Fruit fly (Drosophila melanogaster) whole organism, prepupa: ENCODE data around the gene TTLL3A.

Experiments
- Blimp-1 ChIP-seq: fragments of 200-800 bp; sonication (Bioruptor generic); optimal IDR thresholded peaks from 3 replicates; lab custom pipeline; 2017; ENCODE audit warnings: missing biosample characterization, missing genetic modification characterization, mild to moderate bottlenecking, moderate library complexity, missing genetic modification reagents
- CG10631 ChIP-seq: fragments of 200-800 bp; sonication (Bioruptor generic); optimal IDR thresholded peaks from 2 replicates; lab custom pipeline; 2016; ENCODE audit warnings: missing biosample characterization, missing genetic modification characterization
- CG11294 ChIP-seq: fragments of 200-800 bp; sonication (Bioruptor generic); IDR thresholded peaks from 2 replicates; pipeline ENCODE4 v1.3.6; 2022; ENCODE audit warnings: missing biosample characterization, missing genetic modification characterization
- CG11762 ChIP-seq: fragments of 200-800 bp; sonication (Bioruptor generic); optimal IDR thresholded peaks from 3 replicates; lab custom pipeline; 2016; ENCODE audit warnings: missing biosample characterization, missing genetic modification characterization; ENCODE audit not compliant: insufficient read depth
- CG11902 ChIP-seq: fragments of 200-800 bp; sonication (Bioruptor generic); optimal IDR thresholded peaks from 3 replicates; lab custom pipeline; 2016; ENCODE audit warnings: missing biosample characterization, missing genetic modification characterization
- CG15336 ChIP-seq: fragments of 200-800 bp; sonication (Bioruptor generic); IDR thresholded peaks from 2 replicates; pipeline ENCODE4 v1.3.6; 2022; ENCODE audit warnings: missing biosample characterization, missing genetic modification characterization
- CG16779 ChIP-seq: fragments of 200-800 bp; sonication (Bioruptor generic); optimal IDR thresholded peaks from 3 replicates; lab custom pipeline; 2017; ENCODE audit warnings: missing biosample characterization, mild to moderate bottlenecking, missing genetic modification characterization
- CG3032 ChIP-seq: fragments of 200-800 bp; optimal IDR thresholded peaks from 2 replicates; lab custom pipeline; 2019; ENCODE audit warnings: missing biosample characterization, mild to moderate bottlenecking, missing genetic modification characterization, moderate library complexity
- CG31627 ChIP-seq: fragments of 200-800 bp; sonication (Bioruptor generic); optimal IDR thresholded peaks from 3 replicates; lab custom pipeline; 2016; ENCODE audit warnings: missing biosample characterization, missing genetic modification characterization
- CG32006 ChIP-seq: fragments of 200-800 bp; sonication (Bioruptor generic); optimal IDR thresholded peaks from 3 replicates; lab custom pipeline; 2017; ENCODE audit warnings: missing biosample characterization, mild to moderate bottlenecking, missing genetic modification characterization
- CG3919 ChIP-seq: fragments of 200-800 bp; sonication (Bioruptor generic); optimal IDR thresholded peaks from 3 replicates; lab custom pipeline; 2016; ENCODE audit warnings: missing biosample characterization, missing genetic modification characterization
- CG4318 ChIP-seq: fragments of 200-800 bp; sonication (Bioruptor generic); optimal IDR thresholded peaks from 3 replicates; lab custom pipeline; 2017; ENCODE audit warnings: missing biosample characterization, mild to moderate bottlenecking, missing genetic modification characterization
- CG6276 ChIP-seq: fragments of 200-800 bp; sonication (Bioruptor generic); optimal IDR thresholded peaks from 2 replicates; lab custom pipeline; 2017; ENCODE audit warnings: missing biosample characterization, mild to moderate bottlenecking, missing genetic modification characterization
- CG6792 ChIP-seq: fragments of 200-800 bp; sonication (Bioruptor generic); optimal IDR thresholded peaks from 3 replicates; lab custom pipeline; 2016; ENCODE audit warnings: missing biosample characterization, missing genetic modification characterization
- CG6808 ChIP-seq: fragments of 200-800 bp; sonication (Bioruptor generic); optimal IDR thresholded peaks from 3 replicates; lab custom pipeline; 2017; ENCODE audit warnings: missing biosample characterization, missing genetic modification characterization, mild to moderate bottlenecking, moderate library complexity, missing genetic modification reagents
- CG6854 ChIP-seq: fragments of 200-800 bp; sonication (Bioruptor generic); optimal IDR thresholded peaks from 2 replicates; lab custom pipeline; 2017; ENCODE audit warnings: missing biosample characterization, mild to moderate bottlenecking, missing genetic modification characterization
- CG7368 ChIP-seq: fragments of 200-800 bp; sonication (Bioruptor generic); optimal IDR thresholded peaks from 3 replicates; lab custom pipeline; 2016; ENCODE audit warnings: missing biosample characterization, missing genetic modification characterization
- CG8319 ChIP-seq: fragments of 200-800 bp; sonication (Bioruptor generic); optimal IDR thresholded peaks from 3 replicates; lab custom pipeline; 2016; ENCODE audit warnings: missing biosample characterization, missing genetic modification characterization
- CG8632 ChIP-seq: fragments of 200-800 bp; sonication (Bioruptor generic); optimal IDR thresholded peaks from 3 replicates; lab custom pipeline; 2016; ENCODE audit warnings: missing biosample characterization, missing genetic modification characterization
- CG9139 ChIP-seq: fragments of 200-800 bp; sonication (Bioruptor generic); optimal IDR thresholded peaks from 3 replicates; lab custom pipeline; 2017; ENCODE audit warnings: missing biosample characterization, mild to moderate bottlenecking, missing genetic modification characterization
- Eip75B ChIP-seq: fragments of 200-800 bp; sonication (Bioruptor generic); optimal IDR thresholded peaks from 3 replicates; lab custom pipeline; 2016; ENCODE audit warnings: missing biosample characterization, missing genetic modification characterization
- Eip78C ChIP-seq: fragments of 200-800 bp; sonication (Bioruptor generic); peaks from one replicate; lab custom pipeline; 2016; ENCODE audit warnings: missing biosample characterization, missing genetic modification characterization
- Eip93F ChIP-seq: fragments of 200-800 bp; sonication (Bioruptor generic); optimal IDR thresholded peaks from 2 replicates; lab custom pipeline; 2016; ENCODE audit warnings: missing biosample characterization, mild to moderate bottlenecking, missing genetic modification characterization
- Ets21C ChIP-seq: fragments of 200-800 bp; sonication (Bioruptor generic); optimal IDR thresholded peaks from 3 replicates; lab custom pipeline; 2016; ENCODE audit warnings: missing biosample characterization, missing genetic modification characterization
- Ets96B ChIP-seq: fragments of 200-800 bp; optimal IDR thresholded peaks from 2 replicates; lab custom pipeline; 2019; ENCODE audit warnings: missing biosample characterization, mild to moderate bottlenecking, missing genetic modification characterization, moderate library complexity
- Hr38 ChIP-seq: sonication (Bioruptor generic); optimal IDR thresholded peaks from 2 replicates; lab custom pipeline; 2016; ENCODE audit warnings: missing biosample characterization, missing genetic modification characterization
- Hr4 ChIP-seq: fragments of 200-800 bp; sonication (Bioruptor generic); optimal IDR thresholded peaks from 3 replicates; lab custom pipeline; 2016; ENCODE audit warnings: missing biosample characterization, missing genetic modification characterization
- Lpt ChIP-seq: fragments of 200-800 bp; sonication (Bioruptor generic); optimal IDR thresholded peaks from 3 replicates; lab custom pipeline; 2016; ENCODE audit warnings: missing biosample characterization, missing genetic modification characterization
- Met ChIP-seq: fragments of 200-800 bp; sonication (Bioruptor generic); optimal IDR thresholded peaks from 3 replicates; lab custom pipeline; 2016; ENCODE audit warnings: missing biosample characterization, missing genetic modification characterization
- OdsH ChIP-seq: fragments of 200-800 bp; sonication (Bioruptor generic); optimal IDR thresholded peaks from 3 replicates; lab custom pipeline; 2016; ENCODE audit warnings: missing biosample characterization, missing genetic modification characterization
- Smox ChIP-seq: fragments of 200-800 bp; sonication (Bioruptor generic); optimal IDR thresholded peaks from 3 replicates; lab custom pipeline; 2016; ENCODE audit warnings: missing biosample characterization, missing genetic modification characterization
- Sox102F ChIP-seq: fragments of 200-800 bp; sonication (Bioruptor generic); optimal IDR thresholded peaks from 2 replicates; lab custom pipeline; 2016; ENCODE audit warnings: missing biosample characterization, mild to moderate bottlenecking, missing genetic modification characterization
- Sox14 ChIP-seq: fragments of 200-800 bp; sonication (Bioruptor generic); optimal IDR thresholded peaks from 3 replicates; lab custom pipeline; 2016; ENCODE audit warnings: missing biosample characterization, missing genetic modification characterization
- Sox15 ChIP-seq: fragments of 200-800 bp; sonication (Bioruptor generic); optimal IDR thresholded peaks from 3 replicates; lab custom pipeline; 2016; ENCODE audit warnings: missing biosample characterization, missing genetic modification characterization
- acj6 ChIP-seq: fragments of 200-800 bp; sonication (Bioruptor generic); optimal IDR thresholded peaks from 3 replicates; lab custom pipeline; 2016; ENCODE audit warnings: missing biosample characterization, missing genetic modification characterization
- cyc ChIP-seq: fragments of 200-800 bp; sonication (Bioruptor generic); optimal IDR thresholded peaks from 3 replicates; lab custom pipeline; 2016; ENCODE audit warnings: missing biosample characterization, missing genetic modification characterization
- dsx ChIP-seq: fragments of 200-800 bp; optimal IDR thresholded peaks from 3 replicates; lab custom pipeline; 2019; ENCODE audit warnings: missing biosample characterization, mild to moderate bottlenecking, missing genetic modification characterization, moderate library complexity; ENCODE audit not compliant: poor library complexity, severe bottlenecking
- eg ChIP-seq: fragments of 200-800 bp; sonication (Bioruptor generic); IDR thresholded peaks from 3 replicates; pipeline ENCODE4 v1.3.6; 2022; ENCODE audit warnings: missing biosample characterization, missing genetic modification characterization
- esn ChIP-seq: fragments of 200-800 bp; sonication (Bioruptor generic); optimal IDR thresholded peaks from 2 replicates; lab custom pipeline; 2016; ENCODE audit warnings: missing biosample characterization, mild to moderate bottlenecking, missing genetic modification characterization, moderate library complexity
- fd59A ChIP-seq: fragments of 200-800 bp; sonication (Bioruptor generic); optimal IDR thresholded peaks from 2 replicates; lab custom pipeline; 2017; ENCODE audit warnings: missing biosample characterization, mild to moderate bottlenecking, missing genetic modification characterization, missing genetic modification reagents
- fd85E ChIP-seq: fragments of 200-800 bp; sonication (Bioruptor generic); optimal IDR thresholded peaks from 3 replicates; lab custom pipeline; 2016; ENCODE audit warnings: missing biosample characterization, missing genetic modification characterization
- fkh ChIP-seq: fragments of 200-800 bp; sonication (Bioruptor generic); optimal IDR thresholded peaks from 3 replicates; lab custom pipeline; 2017; ENCODE audit warnings: missing biosample characterization, mild to moderate bottlenecking, missing genetic modification characterization, moderate library complexity
- net ChIP-seq: fragments of 200-800 bp; sonication (Bioruptor generic); optimal IDR thresholded peaks from 3 replicates; lab custom pipeline; 2016; ENCODE audit warnings: missing biosample characterization, missing genetic modification characterization
- salr ChIP-seq, 2 experiments: fragments of 200-800 bp; sonication (Bioruptor generic); optimal IDR thresholded peaks; 3 replicates each; lab custom pipeline; 2016 to 2018; ENCODE audit warnings: missing biosample characterization in 2 of 2, missing genetic modification characterization in 2 of 2, mild to moderate bottlenecking in 1 of 2
- ss ChIP-seq, 2 experiments: fragments of 200-800 bp; sonication (Bioruptor generic); optimal IDR thresholded peaks; 2 replicates in 1 of 2; 3 replicates in 1 of 2; lab custom pipeline; 2017 to 2018; ENCODE audit warnings: mild to moderate bottlenecking in 2 of 2, missing biosample characterization in 2 of 2, missing genetic modification characterization in 2 of 2, moderate library complexity in 1 of 2
- svp ChIP-seq: fragments of 200-800 bp; sonication (Bioruptor generic); peaks from one replicate; lab custom pipeline; 2016; ENCODE audit warnings: missing biosample characterization, missing genetic modification characterization
- topi ChIP-seq: fragments of 200-800 bp; sonication (Bioruptor generic); optimal IDR thresholded peaks from 3 replicates; lab custom pipeline; 2016; ENCODE audit warnings: missing biosample characterization, missing genetic modification characterization
- vri ChIP-seq: fragments of 200-800 bp; sonication (Bioruptor generic); optimal IDR thresholded peaks from 3 replicates; lab custom pipeline; 2016; ENCODE audit warnings: missing biosample characterization, mild to moderate bottlenecking, missing genetic modification characterization

The TTLL3A gene

DNA sequence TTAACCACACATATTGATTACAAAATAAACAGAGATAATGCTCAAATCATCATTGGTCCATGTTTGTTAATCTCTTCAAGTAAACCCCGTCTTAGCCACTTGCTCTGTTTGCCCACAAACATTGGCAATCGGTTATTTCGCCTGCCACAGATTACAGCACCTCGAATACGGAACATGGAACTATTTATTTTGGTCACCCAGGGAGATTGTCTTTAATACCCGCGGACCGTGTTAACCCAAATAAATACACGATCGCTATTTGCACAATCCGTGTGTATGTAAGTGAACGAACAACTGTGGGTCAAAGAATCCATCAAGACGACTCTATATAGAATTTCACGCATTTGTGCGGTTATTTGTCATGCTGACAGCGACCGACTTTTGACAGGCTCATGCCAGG is 39.2 kb downstream of the TTLL3A start:
- TF ChIP-seq topi (GFP tag; lab: Kevin White, UChicago) (no peak), Ets96B (tag; lab: Kevin White, UChicago) (no peak), CG11902 (GFP tag; lab: Kevin White, UChicago) (no peak), fkh (GFP tag; lab: Kevin White, UChicago) (peak; percentile 90), CG10631 (GFP tag; lab: Kevin White, UChicago) (peak; percentile 2), CG16779 (tag; lab: Kevin White, UChicago) (no peak), Eip78C (peak; percentile 36), CG8632 (GFP tag; lab: Kevin White, UChicago) (peak; percentile 11), vri (no peak), OdsH (no peak), Met (GFP tag; lab: Kevin White, UChicago) (no peak), CG11762 (GFP tag; lab: Kevin White, UChicago) (no peak), CG3032 (tag; lab: Kevin White, UChicago) (no peak)

DNA sequence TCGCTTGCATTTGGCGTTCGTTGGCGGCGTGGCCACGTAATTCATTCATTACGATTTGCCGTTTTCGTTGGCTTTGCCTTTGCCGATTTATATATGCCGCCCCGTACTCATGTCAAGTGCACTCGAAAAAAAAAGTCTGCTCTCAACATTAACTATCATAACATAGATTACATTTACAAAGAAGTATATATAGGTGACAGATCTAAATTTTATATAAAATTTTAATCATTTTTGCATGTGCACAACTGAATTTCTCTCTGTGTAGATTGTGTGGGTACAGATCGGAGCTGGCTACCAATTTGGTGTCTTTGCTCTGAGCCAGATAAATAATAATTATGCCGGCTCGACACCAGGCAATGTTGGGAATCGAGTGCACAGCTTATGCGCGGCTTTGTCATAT is 41.6 kb downstream of the TTLL3A start:
- TF ChIP-seq CG3919 (GFP tag; lab: Kevin White, UChicago) (peak; percentile 77), dsx (peak; percentile 45), salr (GFP tag; optimal IDR thresholded peaks at IDR 0.05; lab: Kevin White, UChicago) (peak in 1 of 2 experiments; percentile 49), CG8319 (peak; percentile 40), net (peak; percentile 57), CG9139 (GFP tag; lab: Kevin White, UChicago) (no peak), OdsH (peak; percentile 81), CG32006 (GFP tag; lab: Kevin White, UChicago) (peak; percentile 71), Blimp-1 (peak; percentile 26), Eip93F (GFP tag; lab: Kevin White, UChicago) (no peak), Ets96B (tag; lab: Kevin White, UChicago) (peak; percentile 67), CG8632 (GFP tag; lab: Kevin White, UChicago) (peak; percentile 35), Hr4 (peak; percentile 85), fd85E (GFP tag; lab: Kevin White, UChicago) (no peak), esn (peak; percentile 79), CG11762 (GFP tag; lab: Kevin White, UChicago) (peak; percentile 48), topi (GFP tag; lab: Kevin White, UChicago) (peak; percentile 72), CG6808 (GFP tag; lab: Kevin White, UChicago) (peak; percentile 16), Ets21C (GFP tag; lab: Kevin White, UChicago) (peak; percentile 69), Met (GFP tag; lab: Kevin White, UChicago) (peak; percentile 79), Lpt (GFP tag; lab: Kevin White, UChicago) (peak; percentile 68), CG6792 (GFP tag; lab: Kevin White, UChicago) (peak; percentile 51), Sox102F (GFP tag; lab: Kevin White, UChicago) (peak; percentile 63), Smox (peak; percentile 73), CG4318 (peak; percentile 47), cyc (GFP tag; lab: Kevin White, UChicago) (peak; percentile 74), Hr38 (GFP tag; lab: Kevin White, UChicago) (no peak), eg (GFP tag; lab: Robert Waterston, UW) (peak; percentile 91), CG6276 (GFP tag; lab: Kevin White, UChicago) (peak; percentile 77), CG3032 (tag; lab: Kevin White, UChicago) (peak; percentile 49), Eip75B (GFP tag; lab: Kevin White, UChicago) (peak; percentile 68), ss (GFP tag; optimal IDR thresholded peaks at IDR 0.05; lab: Kevin White, UChicago) (peak in 1 of 2 experiments; percentile 16), CG11294 (GFP tag; lab: Robert Waterston, UW) (peak; percentile 62), fd59A (GFP tag; lab: Kevin White, UChicago) (peak; percentile 21), CG31627 (GFP tag; lab: Kevin White, UChicago) (peak; percentile 75), Sox15 (GFP tag; lab: Kevin White, UChicago) (peak; percentile 6), Eip78C (peak; percentile 94), Sox14 (peak; percentile 73), svp (GFP tag; lab: Kevin White, UChicago) (peak; percentile 81), CG10631 (GFP tag; lab: Kevin White, UChicago) (peak; percentile 72), acj6 (GFP tag; lab: Kevin White, UChicago) (peak; percentile 66), CG15336 (GFP tag; lab: Robert Waterston, UW) (peak; percentile 83), CG7368 (GFP tag; lab: Kevin White, UChicago) (peak; percentile 57), CG6854 (GFP tag; lab: Kevin White, UChicago) (peak; percentile 44)
